Fruit fly (Drosophila melanogaster) whole organism, wandering third instar larva: ENCODE results near the gene CG12241.

ENCODE experiments used
- br ChIP-seq: fragments of 200-800 bp; sonication (Bioruptor generic); optimal IDR thresholded peaks from 2 replicates; lab custom pipeline; 2016; ENCODE audit warnings: missing biosample characterization, missing genetic modification characterization
- ey ChIP-seq: fragments of 200-800 bp; sonication (Bioruptor generic); optimal IDR thresholded peaks from 2 replicates; lab custom pipeline; 2016; ENCODE audit warnings: missing biosample characterization, missing genetic modification characterization

DNA sequence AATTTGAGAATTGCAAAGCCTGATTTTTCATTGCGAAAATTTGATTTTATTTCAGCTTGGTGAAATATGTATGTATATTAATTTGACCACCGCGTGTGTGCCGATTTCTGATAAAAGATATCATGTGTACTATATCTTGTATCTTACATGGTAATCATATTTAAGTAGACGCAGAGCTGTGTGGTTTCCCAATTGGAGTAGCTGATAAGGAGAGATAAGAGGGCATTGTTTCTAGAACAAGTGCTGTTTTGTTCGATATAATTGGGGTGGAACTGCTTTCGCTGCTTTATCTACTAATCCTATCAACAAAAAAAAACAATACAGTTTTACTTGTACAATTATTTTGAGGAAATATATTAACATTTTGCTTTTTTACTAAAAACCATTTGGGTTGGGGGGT lies 27.5 kb downstream of the CG12241 start:
- TF ChIP-seq br (GFP tag; lab: Kevin White, UChicago): peak; percentile 4
- no peak for TF ChIP-seq ey (GFP tag; lab: Kevin White, UChicago)
